Worm (Caenorhabditis elegans) whole organism, young adult: ENCODE data around the gene K06G5.1.

Experiments used
- D2030.7 ChIP-seq: fragments of 200-800 bp; sonication (Bioruptor generic); IDR thresholded peaks from 2 replicates; pipeline ENCODE4 v1.3.6; 2022; ENCODE audit warnings: missing genetic modification reagents, missing genetic modification characterization, missing compliant biosample characterization
- F10E7.11 ChIP-seq: sonication (generic microtip); optimal IDR thresholded peaks from 2 replicates; lab custom pipeline; 2017; ENCODE audit warnings: mild to moderate bottlenecking, missing genetic modification characterization, moderate library complexity, missing compliant biosample characterization
- F23B12.7 ChIP-seq: sonication (generic microtip); optimal IDR thresholded peaks from 2 replicates; lab custom pipeline; 2017; ENCODE audit warnings: missing genetic modification characterization, mild to moderate bottlenecking, missing compliant biosample characterization, antibody characterized with exemption, moderate library complexity; ENCODE audit not compliant: insufficient read depth
- F33H1.4 ChIP-seq: fragments of 200-800 bp; sonication (Bioruptor generic); IDR thresholded peaks from 2 replicates; pipeline ENCODE4 v1.3.6; 2022; ENCODE audit warnings: missing genetic modification reagents, missing genetic modification characterization, missing compliant biosample characterization
- F37B4.10 ChIP-seq: fragments of 200-800 bp; sonication (Bioruptor generic); IDR thresholded peaks from 2 replicates; pipeline ENCODE4 v1.3.6; 2022; ENCODE audit warnings: missing genetic modification characterization, missing compliant biosample characterization
- F49E8.2 ChIP-seq: sonication (generic microtip); optimal IDR thresholded peaks from 3 replicates; lab custom pipeline; 2017; ENCODE audit warnings: missing genetic modification characterization, mild to moderate bottlenecking, missing compliant biosample characterization, antibody characterized with exemption, moderate library complexity; ENCODE audit not compliant: insufficient read depth
- F55B11.4 ChIP-seq: sonication (generic microtip); optimal IDR thresholded peaks from 2 replicates; lab custom pipeline; 2016; ENCODE audit warnings: missing compliant biosample characterization, missing genetic modification characterization, borderline replicate concordance; ENCODE audit not compliant: insufficient read depth
- F57A8.1 ChIP-seq: fragments of 200-800 bp; sonication (Bioruptor generic); optimal IDR thresholded peaks from 2 replicates; lab custom pipeline; 2018; ENCODE audit warnings: mild to moderate bottlenecking, missing genetic modification characterization, moderate library complexity, missing compliant biosample characterization
- F57C9.4 ChIP-seq: sonication (generic microtip); optimal IDR thresholded peaks from 2 replicates; lab custom pipeline; 2017; ENCODE audit warnings: mild to moderate bottlenecking, missing genetic modification characterization, missing compliant biosample characterization
- atf-7 ChIP-seq: sonication (generic microtip); optimal IDR thresholded peaks from 2 replicates; lab custom pipeline; 2017; ENCODE audit warnings: mild to moderate bottlenecking, missing genetic modification characterization, missing compliant biosample characterization
- athp-1 ChIP-seq: sonication (generic microtip); optimal IDR thresholded peaks from 2 replicates; lab custom pipeline; 2017; ENCODE audit warnings: mild to moderate bottlenecking, missing genetic modification characterization, missing compliant biosample characterization
- attf-6 ChIP-seq: fragments of 200-800 bp; sonication (Bioruptor generic); IDR thresholded peaks from 2 replicates; pipeline ENCODE4 v1.3.6; 2022; ENCODE audit warnings: missing genetic modification reagents, missing genetic modification characterization, missing compliant biosample characterization
- ccch-3 ChIP-seq: fragments of 200-800 bp; sonication (Bioruptor generic); optimal IDR thresholded peaks from 2 replicates; lab custom pipeline; 2018; ENCODE audit warnings: mild to moderate bottlenecking, missing genetic modification characterization, missing compliant biosample characterization
- cebp-1 ChIP-seq, 2 experiments: fragments of 200-800 bp in 1 of 2; sonication (Bioruptor generic) in 1 of 2; sonication (generic microtip) in 1 of 2; IDR thresholded peaks in 1 of 2; optimal IDR thresholded peaks in 1 of 2; 2 replicates each; pipeline versions ENCODE4 v1.3.6 to Lab custom; 2017 to 2022; ENCODE audit warnings: missing compliant biosample characterization in 2 of 2, missing genetic modification characterization in 2 of 2, mild to moderate bottlenecking in 1 of 2, missing genetic modification reagents in 1 of 2, moderate library complexity in 1 of 2
- cebp-2 ChIP-seq: fragments of 200-800 bp; sonication (Bioruptor generic); IDR thresholded peaks from 2 replicates; pipeline ENCODE4 v1.3.6; 2022; ENCODE audit warnings: missing genetic modification characterization, missing compliant biosample characterization
- ceh-40 ChIP-seq: fragments of 200-800 bp; sonication (Bioruptor generic); IDR thresholded peaks from 2 replicates; pipeline ENCODE4 v1.3.6; 2022; ENCODE audit warnings: missing genetic modification characterization, missing compliant biosample characterization
- ceh-91 ChIP-seq: fragments of 200-800 bp; sonication (Bioruptor generic); IDR thresholded peaks from 2 replicates; pipeline ENCODE4 v1.3.6; 2022; ENCODE audit warnings: missing genetic modification reagents, missing genetic modification characterization, missing compliant biosample characterization
- dox-1 ChIP-seq: fragments of 200-800 bp; sonication (Bioruptor generic); IDR thresholded peaks from 2 replicates; pipeline ENCODE4 v1.3.6; 2022; ENCODE audit warnings: missing genetic modification reagents, missing genetic modification characterization, missing compliant biosample characterization
- ets-4 ChIP-seq: fragments of 200-800 bp; sonication (Bioruptor generic); optimal IDR thresholded peaks from 2 replicates; lab custom pipeline; 2018; ENCODE audit warnings: mild to moderate bottlenecking, missing genetic modification characterization, missing compliant biosample characterization
- him-1 ChIP-seq: sonication (generic microtip); optimal IDR thresholded peaks from 2 replicates; lab custom pipeline; 2016; ENCODE audit warnings: missing genotype, missing genetic modification reagents, missing genetic modification characterization, missing compliant biosample characterization
- let-607 ChIP-seq, 2 experiments: fragments of 200-800 bp in 1 of 2; sonication (Bioruptor generic) in 1 of 2; sonication (generic microtip) in 1 of 2; optimal IDR thresholded peaks; 2 replicates each; lab custom pipeline; 2016 to 2018; ENCODE audit warnings: mild to moderate bottlenecking in 2 of 2, missing compliant biosample characterization in 2 of 2, missing genetic modification characterization in 2 of 2, moderate library complexity in 2 of 2, missing genotype in 1 of 2
- lin-40 ChIP-seq: sonication (generic microtip); optimal IDR thresholded peaks from 2 replicates; lab custom pipeline; 2016; ENCODE audit warnings: missing genetic modification characterization, mild to moderate bottlenecking, missing compliant biosample characterization, missing genotype, missing genetic modification reagents
- madf-3 ChIP-seq: fragments of 200-800 bp; sonication (Bioruptor generic); IDR thresholded peaks from 2 replicates; pipeline ENCODE4 v1.3.6; 2022; ENCODE audit warnings: missing genetic modification reagents, missing genetic modification characterization, missing compliant biosample characterization
- mel-28 ChIP-seq: sonication (generic microtip); optimal IDR thresholded peaks from 2 replicates; lab custom pipeline; 2016; ENCODE audit warnings: borderline replicate concordance, mild to moderate bottlenecking, missing genetic modification characterization, missing compliant biosample characterization
- mes-4 ChIP-seq: sonication (generic microtip); optimal IDR thresholded peaks from 2 replicates; lab custom pipeline; 2016; ENCODE audit warnings: missing genotype, missing genetic modification characterization, missing compliant biosample characterization
- nfya-1 ChIP-seq: sonication (generic microtip); optimal IDR thresholded peaks from 2 replicates; lab custom pipeline; 2017; ENCODE audit warnings: antibody characterized with exemption, missing compliant biosample characterization, missing genetic modification characterization, borderline replicate concordance; ENCODE audit not compliant: insufficient read depth
- nfya-2 ChIP-seq: fragments of 200-800 bp; sonication (Bioruptor generic); IDR thresholded peaks from 2 replicates; pipeline ENCODE4 v1.3.6; 2022; ENCODE audit warnings: missing genetic modification reagents, missing genetic modification characterization, missing compliant biosample characterization
- nhr-120 ChIP-seq: fragments of 200-800 bp; sonication (Bioruptor generic); IDR thresholded peaks from 2 replicates; pipeline ENCODE4 v1.3.6; 2022; ENCODE audit warnings: missing genetic modification characterization, missing compliant biosample characterization
- nhr-27 ChIP-seq: fragments of 200-800 bp; sonication (Bioruptor generic); optimal IDR thresholded peaks from 2 replicates; lab custom pipeline; 2018; ENCODE audit warnings: mild to moderate bottlenecking, missing genetic modification characterization, moderate library complexity, missing compliant biosample characterization
- nhr-80 ChIP-seq: sonication (generic microtip); optimal IDR thresholded peaks from 2 replicates; lab custom pipeline; 2016; ENCODE audit warnings: missing genetic modification characterization, missing compliant biosample characterization
- nhr-90 ChIP-seq: sonication (generic microtip); optimal IDR thresholded peaks from 2 replicates; lab custom pipeline; 2016; ENCODE audit warnings: missing genotype, mild to moderate bottlenecking, missing genetic modification characterization, missing compliant biosample characterization
- pbrm-1 ChIP-seq: fragments of 200-800 bp; sonication (Bioruptor generic); IDR thresholded peaks from 2 replicates; pipeline ENCODE4 v1.3.6; 2022; ENCODE audit warnings: missing genetic modification reagents, missing genetic modification characterization, missing compliant biosample characterization
- pha-4 ChIP-seq: fragments of 150-350 bp; sonication (generic microtip); optimal IDR thresholded peaks from 2 replicates; lab custom pipeline; 2014; ENCODE audit warnings: missing biosample characterization, missing genetic modification reagents, missing genetic modification characterization
- rec-8 ChIP-seq, 2 experiments: sonication (generic microtip); optimal IDR thresholded peaks; 2 replicates each; lab custom pipeline; 2016; ENCODE audit warnings: mild to moderate bottlenecking in 2 of 2, missing genetic modification characterization in 2 of 2, missing genetic modification reagents in 2 of 2, missing genotype in 2 of 2, missing biosample characterization in 1 of 2, missing compliant biosample characterization in 1 of 2, moderate library complexity in 1 of 2
- repo-1 ChIP-seq: sonication (generic microtip); optimal IDR thresholded peaks from 2 replicates; lab custom pipeline; 2017; ENCODE audit warnings: mild to moderate bottlenecking, missing genetic modification characterization, missing compliant biosample characterization
- sdz-38 ChIP-seq: sonication (generic microtip); optimal IDR thresholded peaks from 2 replicates; lab custom pipeline; 2016; ENCODE audit warnings: missing genotype, missing genetic modification characterization, missing compliant biosample characterization
- snpc-1.3 ChIP-seq: sonication (generic microtip); optimal IDR thresholded peaks from 2 replicates; lab custom pipeline; 2017; ENCODE audit warnings: missing genetic modification characterization, mild to moderate bottlenecking, missing compliant biosample characterization, antibody characterized with exemption, moderate library complexity, missing genotype, missing genetic modification reagents; ENCODE audit not compliant: insufficient read depth
- somi-1 ChIP-seq: fragments of 200-800 bp; sonication (Bioruptor generic); optimal IDR thresholded peaks from 2 replicates; lab custom pipeline; 2018; ENCODE audit warnings: mild to moderate bottlenecking, missing genetic modification characterization, missing compliant biosample characterization
- sptf-2 ChIP-seq: fragments of 200-800 bp; sonication (Bioruptor generic); optimal IDR thresholded peaks from 2 replicates; lab custom pipeline; 2018; ENCODE audit warnings: mild to moderate bottlenecking, missing genetic modification characterization, missing compliant biosample characterization
- tbp1 ChIP-seq: fragments of 200-800 bp; sonication (Bioruptor generic); optimal IDR thresholded peaks from 2 replicates; lab custom pipeline; 2018; ENCODE audit warnings: mild to moderate bottlenecking, missing genetic modification characterization, missing compliant biosample characterization
- zim-3 ChIP-seq: sonication (generic microtip); optimal IDR thresholded peaks from 2 replicates; lab custom pipeline; 2017; ENCODE audit warnings: mild to moderate bottlenecking, missing genetic modification characterization, moderate library complexity, missing compliant biosample characterization
- ztf-22 ChIP-seq: fragments of 200-800 bp; sonication (Bioruptor generic); optimal IDR thresholded peaks from 2 replicates; lab custom pipeline; 2018; ENCODE audit warnings: mild to moderate bottlenecking, missing genetic modification characterization, moderate library complexity, missing compliant biosample characterization
- ztf-28 ChIP-seq: fragments of 200-800 bp; sonication (Bioruptor generic); IDR thresholded peaks from 2 replicates; pipeline ENCODE4 v1.3.6; 2022; ENCODE audit warnings: missing genetic modification reagents, missing genetic modification characterization, missing compliant biosample characterization

Gene K06G5.1

DNA sequence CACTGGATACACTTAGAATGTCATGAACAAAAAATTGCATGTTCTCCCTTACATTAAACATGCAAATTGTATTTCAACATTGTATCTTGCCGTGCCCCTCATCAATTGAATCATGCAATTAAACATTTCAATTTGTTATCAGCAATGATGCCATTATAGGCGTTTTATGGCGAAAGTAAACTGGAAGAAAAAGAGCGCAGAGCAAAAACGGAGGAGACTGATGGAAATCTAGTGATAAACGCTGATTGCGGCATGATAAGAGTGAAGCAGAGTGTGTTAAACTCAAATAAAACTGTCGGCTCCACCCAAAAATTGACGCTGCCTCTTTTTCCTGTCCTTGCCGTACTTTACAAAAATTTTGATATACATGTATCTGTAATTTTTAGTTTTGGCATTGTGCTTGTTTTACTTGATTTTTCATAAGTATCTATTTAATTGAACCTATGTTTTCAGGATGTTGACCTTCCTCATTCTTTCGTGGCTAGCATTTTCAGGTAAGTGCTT, at the start of gene K06G5.1:
TSS of gene K06G5.1 (plus strand) at position 454 of the 504 bp plus-strand sequence.
- no peak for TF ChIP-seq nhr-120 (GFP tag; lab: Robert Waterston, UW)
- no peak for TF ChIP-seq zim-3 (tag; lab: Kevin White, UChicago)
- TF ChIP-seq F57A8.1 (GFP tag; lab: Kevin White, UChicago), result no peak
- TF ChIP-seq pha-4 (tag; lab: Kevin White, UChicago), result peak; percentile 44
- TF ChIP-seq F55B11.4 (tag; lab: Kevin White, UChicago), result no peak
- no peak for TF ChIP-seq nfya-2 (GFP tag; lab: Robert Waterston, UW)
- no peak for TF ChIP-seq ceh-91 (GFP tag; lab: Robert Waterston, UW)
- no peak for TF ChIP-seq ceh-40
- TF ChIP-seq ztf-22 (GFP tag; lab: Kevin White, UChicago), result peak; percentile 12
- TF ChIP-seq F10E7.11, result no peak
- no peak for TF ChIP-seq him-1 (tag; lab: Kevin White, UChicago)
- TF ChIP-seq F23B12.7 (tag; lab: Kevin White, UChicago), result peak; percentile 12
- no peak for TF ChIP-seq cebp-1 (GFP tag; IDR thresholded peaks at IDR 0.05; lab: Robert Waterston, UW)
- peak; percentile 64 for TF ChIP-seq cebp-1 (tag; optimal IDR thresholded peaks at IDR 0.05; lab: Kevin White, UChicago)
- no peak for TF ChIP-seq mel-28 (tag; lab: Kevin White, UChicago)
- no peak for TF ChIP-seq nhr-27 (tag; lab: Kevin White, UChicago)
- TF ChIP-seq D2030.7 (GFP tag; lab: Robert Waterston, UW), result no peak
- TF ChIP-seq attf-6 (GFP tag; lab: Robert Waterston, UW), result no peak
- TF ChIP-seq F37B4.10 (GFP tag; lab: Robert Waterston, UW), result no peak
- no peak for TF ChIP-seq F57C9.4 (tag; lab: Kevin White, UChicago)
- peak; percentile 40 for TF ChIP-seq atf-7
- no peak for TF ChIP-seq mes-4 (tag; lab: Kevin White, UChicago)
- TF ChIP-seq nhr-90 (tag; lab: Kevin White, UChicago), result no peak
- peak; percentile 98 for TF ChIP-seq nhr-80 (tag; lab: Kevin White, UChicago)
- no peak for TF ChIP-seq pbrm-1 (GFP tag; lab: Robert Waterston, UW)
- TF ChIP-seq madf-3 (GFP tag; lab: Robert Waterston, UW), result no peak
- TF ChIP-seq lin-40, result no peak
- no peak for TF ChIP-seq F49E8.2
- no peak for TF ChIP-seq ccch-3
- peak; percentile 81 for TF ChIP-seq ets-4 (GFP tag; lab: Kevin White, UChicago)
- TF ChIP-seq nfya-1 (tag; lab: Kevin White, UChicago), result no peak
- no peak for TF ChIP-seq repo-1 (tag; lab: Kevin White, UChicago)
- TF ChIP-seq, all 124 proteins: peak for 7

DNA sequence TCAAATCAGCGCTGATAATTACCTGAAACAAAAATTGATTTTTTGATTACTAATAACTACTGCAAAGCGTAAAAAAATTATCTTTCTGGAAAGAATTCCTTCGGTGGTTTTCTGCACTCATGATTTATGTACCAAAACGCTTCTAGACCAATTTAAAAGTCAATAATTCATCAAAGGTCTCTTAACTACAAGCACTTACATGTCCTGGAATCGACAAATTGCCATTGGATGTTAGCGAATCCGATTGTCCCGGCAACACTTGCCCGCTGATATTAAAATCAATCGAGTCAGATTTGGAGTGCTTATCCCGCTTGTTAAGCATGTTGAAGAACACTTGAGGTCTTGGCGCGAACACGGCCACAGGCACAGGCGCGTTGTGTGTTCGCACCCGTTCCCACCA, 49.6 kb upstream of the K06G5.1 start:
- TF ChIP-seq somi-1 (GFP tag; lab: Kevin White, UChicago) (no peak), rec-8 (tag; optimal IDR thresholded peaks at IDR 0.05; lab: Kevin White, UChicago) (no peak), cebp-2 (GFP tag; lab: Robert Waterston, UW) (0 out of 2 replicates have a peak, but pooled peaks have one; percentile 44), F57A8.1 (GFP tag; lab: Kevin White, UChicago) (no peak)
- TF ChIP-seq, all 124 proteins: peak for 1

DNA sequence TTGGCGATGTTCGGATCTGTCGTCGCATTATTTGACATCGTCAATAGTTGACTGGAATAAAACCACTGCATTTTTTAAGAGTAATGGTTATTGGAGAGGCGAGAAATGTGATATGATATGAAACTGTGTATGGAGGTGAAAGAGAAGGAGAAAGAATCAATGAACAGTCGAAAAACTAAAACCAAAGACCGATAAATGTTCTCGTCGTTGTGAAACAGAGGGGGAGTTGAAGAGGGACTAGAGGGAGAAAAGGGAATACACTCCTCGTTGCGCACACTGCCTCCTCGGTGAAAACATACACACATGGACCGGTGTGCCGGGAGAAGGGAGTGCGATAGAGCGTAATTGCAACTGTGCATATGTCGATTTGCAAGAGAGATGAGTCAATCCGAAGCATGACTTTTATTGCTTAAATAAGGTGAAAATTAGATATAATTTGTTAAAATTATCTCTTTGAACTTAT, 45.2 kb upstream of the K06G5.1 start, which contains the start of gene sym-4:
TSS of gene sym-4 (minus strand) at position 51 of the 463 bp plus-strand sequence.
- TF ChIP-seq tbp1 (GFP tag; lab: Kevin White, UChicago), result peak; percentile 68
- TF ChIP-seq nhr-80 (tag; lab: Kevin White, UChicago), result peak; percentile 100
- TF ChIP-seq sdz-38 (tag; lab: Kevin White, UChicago), result no peak
- TF ChIP-seq ztf-28, result no peak
- TF ChIP-seq mel-28 (tag; lab: Kevin White, UChicago), result no peak
- TF ChIP-seq let-607 (tag; optimal IDR thresholded peaks at IDR 0.05; lab: Kevin White, UChicago), result peak; percentile 69
- TF ChIP-seq atf-7, result peak; percentile 78
- TF ChIP-seq dox-1, result peak; percentile 95
- TF ChIP-seq snpc-1.3 (tag; lab: Kevin White, UChicago), result no peak
- peak; percentile 63 for TF ChIP-seq sptf-2 (GFP tag; lab: Kevin White, UChicago)
- peak; percentile 82 for TF ChIP-seq athp-1 (tag; lab: Kevin White, UChicago)
- TF ChIP-seq lin-40, result peak; percentile 90
- no peak for TF ChIP-seq F33H1.4 (GFP tag; lab: Robert Waterston, UW)
- no peak for TF ChIP-seq nfya-2 (GFP tag; lab: Robert Waterston, UW)
